Worm (Caenorhabditis elegans): Measurements from ENCODE around the gene rabr-3.

- TF ChIP-seq unc-86 (tag; optimal IDR thresholded peaks at IDR 0.05) (no peak), pha-2 (tag; optimal IDR thresholded peaks at IDR 0.05) (no peak), nhr-11 (tag; optimal IDR thresholded peaks at IDR 0.05) (no peak), ztf-16 (tag; optimal IDR thresholded peaks at IDR 0.05) (no peak), ttx-3 (tag; optimal IDR thresholded peaks at IDR 0.05) (no peak), ama-1 (optimal IDR thresholded peaks at IDR 0.05) (no peak), npax-4 (tag; optimal IDR thresholded peaks at IDR 0.05) (no peak), ahr-1 (tag; optimal IDR thresholded peaks at IDR 0.05) (no peak), ceh-31 (tag; optimal IDR thresholded peaks at IDR 0.05) (no peak), ceh-9 (tag; optimal IDR thresholded peaks at IDR 0.05) (no peak)
Measured at ce11 chrV:16198016-16198415, 2.5 kb downstream of the rabr-3 start, which contains the start of gene F11A5.5.

Data from whole organism, late embryonic.